Worm (Caenorhabditis elegans) whole organism, L4 larva: ENCODE measurements around the gene hsd-3.
A peak's percentile ranks its signal among the peaks of the same experiment; 100 is the strongest.

Experiments
- F10B5.3 ChIP-seq: sonication (generic microtip); optimal IDR thresholded peaks from 2 replicates; lab custom pipeline; 2016; ENCODE audit warnings: mild to moderate bottlenecking, missing genetic modification characterization, missing compliant biosample characterization
- F49E8.2 ChIP-seq: sonication (generic microtip); optimal IDR thresholded peaks from 2 replicates; lab custom pipeline; 2016; ENCODE audit warnings: missing compliant biosample characterization, mild to moderate bottlenecking, missing genetic modification characterization, borderline replicate concordance
- R02D3.7 ChIP-seq: fragments of 150-350 bp; sonication (generic microtip); optimal IDR thresholded peaks from 3 replicates; lab custom pipeline; 2014; ENCODE audit warnings: missing biosample characterization, missing genetic modification characterization
- T26A8.4 ChIP-seq: fragments of 200-800 bp; sonication (Bioruptor generic); IDR thresholded peaks from 2 replicates; pipeline ENCODE4 v1.3.6; 2022; ENCODE audit warnings: missing genetic modification characterization, missing compliant biosample characterization
- Y48G9A.11 ChIP-seq: fragments of 200-800 bp; sonication (Bioruptor generic); IDR thresholded peaks from 2 replicates; pipeline ENCODE4 v1.3.6; 2022; ENCODE audit warnings: missing genetic modification reagents, missing genetic modification characterization, missing compliant biosample characterization
- Y75B8A.6 ChIP-seq: fragments of 200-800 bp; sonication (Bioruptor generic); IDR thresholded peaks from 2 replicates; pipeline ENCODE4 v1.3.6; 2022; ENCODE audit warnings: missing genetic modification reagents, missing genetic modification characterization, missing compliant biosample characterization
- aha-1 ChIP-seq: fragments of 150-350 bp; peaks from one replicate; lab custom pipeline; 2014; ENCODE audit warnings: missing biosample characterization, missing genetic modification characterization
- ama-1 ChIP-seq: fragments of 150-350 bp; optimal IDR thresholded peaks from 2 replicates; lab custom pipeline; 2014; ENCODE audit warnings: inconsistent platforms, mixed read lengths
- ceh-32 ChIP-seq: sonication (generic microtip); optimal IDR thresholded peaks from 2 replicates; lab custom pipeline; 2016; ENCODE audit warnings: mild to moderate bottlenecking, missing genetic modification characterization, missing compliant biosample characterization; ENCODE audit not compliant: poor library complexity
- ceh-44 ChIP-seq: fragments of 200-800 bp; sonication (Bioruptor generic); IDR thresholded peaks from 2 replicates; pipeline ENCODE4 v1.3.6; 2022; ENCODE audit warnings: missing genetic modification reagents, missing genetic modification characterization, missing compliant biosample characterization
- ceh-62 ChIP-seq: sonication (generic microtip); optimal IDR thresholded peaks from 2 replicates; lab custom pipeline; 2017; ENCODE audit warnings: missing biosample characterization, missing genetic modification characterization
- ceh-82 ChIP-seq: sonication (generic microtip); optimal IDR thresholded peaks from 2 replicates; lab custom pipeline; 2017; ENCODE audit warnings: missing biosample characterization, missing genetic modification characterization
- cey-2 ChIP-seq: sonication (generic microtip); optimal IDR thresholded peaks from 3 replicates; lab custom pipeline; 2017; ENCODE audit warnings: missing genetic modification characterization, mild to moderate bottlenecking, missing compliant biosample characterization, antibody characterized with exemption, borderline replicate concordance; ENCODE audit not compliant: insufficient read depth
- daf-16 ChIP-seq, 3 experiments: sonication (generic microtip); optimal IDR thresholded peaks; 2 replicates each; lab custom pipeline; 2016 to 2017; ENCODE audit warnings: missing genetic modification characterization in 3 of 3, missing genetic modification reagents in 3 of 3, mild to moderate bottlenecking in 2 of 3, missing compliant biosample characterization in 2 of 3, missing biosample characterization in 1 of 3, moderate library complexity in 1 of 3
- daf-8 ChIP-seq: fragments of 200-800 bp; sonication (Bioruptor generic); IDR thresholded peaks from 2 replicates; pipeline ENCODE4 v1.3.6; 2022; ENCODE audit warnings: missing genetic modification characterization, missing compliant biosample characterization
- dmd-6 ChIP-seq: fragments of 200-800 bp; sonication (Bioruptor generic); IDR thresholded peaks from 2 replicates; pipeline ENCODE4 v1.3.6; 2022; ENCODE audit warnings: missing genetic modification reagents, missing genetic modification characterization, missing compliant biosample characterization
- dmd-8 ChIP-seq: fragments of 200-800 bp; sonication (Bioruptor generic); IDR thresholded peaks from 2 replicates; pipeline ENCODE4 v1.3.6; 2022; ENCODE audit warnings: missing genetic modification characterization, missing compliant biosample characterization
- duxl-1 ChIP-seq: sonication (generic microtip); optimal IDR thresholded peaks from 2 replicates; lab custom pipeline; 2016; ENCODE audit warnings: mild to moderate bottlenecking, missing genetic modification characterization, moderate library complexity, missing compliant biosample characterization; ENCODE audit not compliant: poor library complexity
- fkh-10 ChIP-seq: fragments of 150-350 bp; optimal IDR thresholded peaks from 2 replicates; lab custom pipeline; 2014; ENCODE audit warnings: missing biosample characterization, missing genetic modification reagents, missing genetic modification characterization
- hlh-11 ChIP-seq: fragments of 200-800 bp; sonication (Bioruptor generic); optimal IDR thresholded peaks from 2 replicates; lab custom pipeline; 2018; ENCODE audit warnings: mild to moderate bottlenecking, missing genetic modification characterization, missing compliant biosample characterization
- lim-7 ChIP-seq: fragments of 200-800 bp; sonication (Bioruptor generic); IDR thresholded peaks from 2 replicates; pipeline ENCODE4 v1.3.6; 2022; ENCODE audit warnings: missing genetic modification characterization, missing compliant biosample characterization
- lin-1 ChIP-seq: fragments of 200-800 bp; sonication (Bioruptor generic); IDR thresholded peaks from 2 replicates; pipeline ENCODE4 v1.3.6; 2022; ENCODE audit warnings: missing genetic modification reagents, missing genetic modification characterization, missing compliant biosample characterization
- lin-13 ChIP-seq: fragments of 150-350 bp; optimal IDR thresholded peaks from 2 replicates; lab custom pipeline; 2014; ENCODE audit warnings: missing biosample characterization, missing genetic modification reagents, missing genetic modification characterization
- lin-15B ChIP-seq: fragments of 150-350 bp; sonication (generic microtip); optimal IDR thresholded peaks from 3 replicates; lab custom pipeline; 2014; ENCODE audit warnings: missing biosample characterization, missing genetic modification characterization
- lin-29 ChIP-seq: fragments of 200-800 bp; sonication (Bioruptor generic); IDR thresholded peaks from 2 replicates; pipeline ENCODE4 v1.3.6; 2022; ENCODE audit warnings: missing genetic modification reagents, missing genetic modification characterization, missing compliant biosample characterization
- madf-5 ChIP-seq, 2 experiments: fragments of 200-800 bp; sonication (Bioruptor generic); IDR thresholded peaks; 2 replicates each; pipeline ENCODE4 v1.3.6; 2022; ENCODE audit warnings: missing compliant biosample characterization in 2 of 2, missing genetic modification characterization in 2 of 2
- mep-1 ChIP-seq: fragments of 150-350 bp; sonication (generic microtip); optimal IDR thresholded peaks from 3 replicates; lab custom pipeline; 2014; ENCODE audit warnings: missing biosample characterization, missing genetic modification characterization
- mes-2 ChIP-seq: sonication (generic microtip); optimal IDR thresholded peaks from 2 replicates; lab custom pipeline; 2016; ENCODE audit warnings: missing genotype, mild to moderate bottlenecking, missing genetic modification characterization, missing compliant biosample characterization; ENCODE audit not compliant: poor library complexity, severe bottlenecking
- mxl-2 ChIP-seq: fragments of 200-800 bp; sonication (Bioruptor generic); conservative IDR thresholded peaks from 2 replicates; pipeline ENCODE4 v1.3.6; 2022; ENCODE audit warnings: missing genetic modification reagents, missing genetic modification characterization, missing compliant biosample characterization
- nhr-10 ChIP-seq: fragments of 150-350 bp; optimal IDR thresholded peaks from 2 replicates; lab custom pipeline; 2014; ENCODE audit warnings: missing biosample characterization, missing genetic modification characterization
- nhr-102 ChIP-seq: sonication (generic microtip); optimal IDR thresholded peaks from 2 replicates; lab custom pipeline; 2016; ENCODE audit warnings: mild to moderate bottlenecking, missing genetic modification characterization, moderate library complexity, missing compliant biosample characterization
- nhr-111 ChIP-seq: fragments of 200-800 bp; sonication (Bioruptor generic); optimal IDR thresholded peaks from 2 replicates; lab custom pipeline; 2018; ENCODE audit warnings: mild to moderate bottlenecking, missing genetic modification characterization, missing compliant biosample characterization
- nhr-41 ChIP-seq: fragments of 200-800 bp; sonication (Bioruptor generic); IDR thresholded peaks from 2 replicates; pipeline ENCODE4 v1.3.6; 2022; ENCODE audit warnings: missing genetic modification reagents, missing genetic modification characterization, missing compliant biosample characterization
- nhr-6 ChIP-seq: fragments of 150-350 bp; optimal IDR thresholded peaks from 2 replicates; lab custom pipeline; 2014; ENCODE audit warnings: missing biosample characterization, missing genetic modification characterization
- pha-4 ChIP-seq, 2 experiments: fragments of 150-350 bp in 1 of 2; fragments of 200-800 bp in 1 of 2; sonication (Bioruptor generic) in 1 of 2; IDR thresholded peaks in 1 of 2; optimal IDR thresholded peaks in 1 of 2; 2 replicates each; pipeline versions ENCODE4 v1.3.6 to Lab custom; 2014 to 2022; ENCODE audit warnings: missing genetic modification characterization in 2 of 2, missing genetic modification reagents in 2 of 2, missing biosample characterization in 1 of 2, missing compliant biosample characterization in 1 of 2
- rbr-2 ChIP-seq: sonication (generic microtip); optimal IDR thresholded peaks from 2 replicates; lab custom pipeline; 2016; ENCODE audit warnings: missing genotype, missing genetic modification characterization, missing compliant biosample characterization
- saeg-2 ChIP-seq: fragments of 200-800 bp; sonication (Bioruptor generic); IDR thresholded peaks from 2 replicates; pipeline ENCODE4 v1.3.6; 2022; ENCODE audit warnings: missing genetic modification reagents, missing genetic modification characterization, missing compliant biosample characterization
- sdz-12 ChIP-seq: fragments of 200-800 bp; sonication (Bioruptor generic); optimal IDR thresholded peaks from 2 replicates; lab custom pipeline; 2018; ENCODE audit warnings: mild to moderate bottlenecking, missing genetic modification characterization, missing compliant biosample characterization
- set-16 ChIP-seq: fragments of 200-800 bp; sonication (Bioruptor generic); IDR thresholded peaks from 2 replicates; pipeline ENCODE4 v1.3.6; 2022; ENCODE audit warnings: missing genetic modification reagents, missing genetic modification characterization, missing compliant biosample characterization
- snpc-1.2 ChIP-seq: fragments of 200-800 bp; sonication (Bioruptor generic); IDR thresholded peaks from 2 replicates; pipeline ENCODE4 v1.3.6; 2022; ENCODE audit warnings: missing genetic modification reagents, missing genetic modification characterization, missing compliant biosample characterization
- tra-1 ChIP-seq: fragments of 200-800 bp; sonication (Bioruptor generic); IDR thresholded peaks from 2 replicates; pipeline ENCODE4 v1.3.6; 2022; ENCODE audit warnings: missing genetic modification reagents, missing genetic modification characterization, missing compliant biosample characterization
- vab-7 ChIP-seq: fragments of 200-800 bp; sonication (Bioruptor generic); IDR thresholded peaks from 2 replicates; pipeline ENCODE4 v1.3.6; 2022; ENCODE audit warnings: missing genetic modification reagents, missing genetic modification characterization, missing compliant biosample characterization
- zag-1 ChIP-seq: fragments of 150-350 bp; optimal IDR thresholded peaks from 2 replicates; lab custom pipeline; 2014; ENCODE audit warnings: missing biosample characterization, missing genetic modification characterization
- zfp-2 ChIP-seq: sonication (generic microtip); optimal IDR thresholded peaks from 2 replicates; lab custom pipeline; 2016; ENCODE audit warnings: mild to moderate bottlenecking, missing genetic modification characterization, missing compliant biosample characterization
- zip-2 ChIP-seq: fragments of 150-350 bp; optimal IDR thresholded peaks from 2 replicates; lab custom pipeline; 2014; ENCODE audit warnings: missing biosample characterization, missing genetic modification characterization
- ztf-11 ChIP-seq: fragments of 150-350 bp; optimal IDR thresholded peaks from 2 replicates; lab custom pipeline; 2014; ENCODE audit warnings: missing biosample characterization, missing genetic modification characterization
- ztf-7 ChIP-seq: fragments of 150-350 bp; optimal IDR thresholded peaks from 2 replicates; lab custom pipeline; 2014; ENCODE audit warnings: missing biosample characterization, missing genetic modification characterization

Gene hsd-3

DNA sequence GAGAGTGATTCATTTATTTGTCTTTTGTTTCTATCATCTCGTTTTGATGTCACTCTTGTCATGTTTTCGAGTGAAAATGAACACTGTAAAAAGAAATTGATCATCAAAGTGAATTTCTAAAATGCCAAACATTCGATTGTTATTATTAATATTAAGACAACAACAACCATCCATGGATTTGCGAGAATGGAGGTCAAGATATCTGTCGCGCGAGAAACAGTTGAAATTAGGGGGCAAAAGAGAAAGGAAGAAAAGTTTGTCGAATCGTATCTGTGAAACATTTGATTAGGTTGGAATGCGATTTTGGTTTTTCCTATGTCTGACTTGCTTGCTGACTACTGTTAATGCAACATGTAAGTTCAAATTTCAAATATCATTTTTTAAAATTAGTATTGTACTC lies 11.9 kb downstream of the hsd-3 start, which contains the start of gene ZC449.2:
Gene ZC449.2, plus strand, starts transcription at position 290 of the 400 bp plus-strand sequence.
- TF ChIP-seq aha-1 (tag; lab: Kevin White, UChicago) (peak; percentile 71), daf-16 (GFP tag; optimal IDR thresholded peaks at IDR 0.05; lab: Kevin White, UChicago) (no peak), daf-16 (tag; optimal IDR thresholded peaks at IDR 0.05; lab: Kevin White, UChicago) (peak; percentile 9), nhr-41 (GFP tag; lab: Robert Waterston, UW) (no peak), lin-15B (tag; lab: Kevin White, UChicago) (no peak), nhr-6 (tag; lab: Kevin White, UChicago) (no peak)
- TF ChIP-seq, all 104 proteins: peak for 2

DNA sequence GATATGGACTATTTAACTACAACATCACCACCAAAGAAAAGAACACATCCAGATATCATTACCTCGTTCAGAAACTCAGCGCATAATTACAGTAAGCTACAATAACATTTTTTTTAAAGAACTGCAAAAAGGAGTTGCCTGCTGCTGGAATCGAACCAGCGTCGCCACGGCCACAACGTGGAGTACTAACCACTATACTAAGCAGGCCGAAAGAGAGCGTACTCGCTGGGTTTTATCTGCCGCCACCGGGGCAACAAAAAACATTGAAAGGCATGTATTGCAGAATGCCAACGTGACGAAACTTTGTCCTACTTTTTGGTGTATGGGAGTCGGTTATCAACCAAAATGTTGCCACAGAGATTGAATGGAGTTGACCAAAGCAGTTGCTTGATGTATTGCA lies 13.6 kb downstream of the hsd-3 start:
- TF ChIP-seq ztf-7 (tag; lab: Kevin White, UChicago): peak; percentile 52
- peak; percentile 86 for TF ChIP-seq dmd-8 (GFP tag; lab: Robert Waterston, UW)
- no peak for TF ChIP-seq fkh-10 (GFP tag; lab: Kevin White, UChicago)
- TF ChIP-seq rbr-2 (tag; lab: Kevin White, UChicago): peak; percentile 28
- TF ChIP-seq F49E8.2 (tag; lab: Kevin White, UChicago): no peak
- TF ChIP-seq mxl-2 (GFP tag; lab: Robert Waterston, UW): no peak
- no peak for TF ChIP-seq cey-2 (tag; lab: Kevin White, UChicago)
- peak; percentile 82 for TF ChIP-seq tra-1 (GFP tag; lab: Robert Waterston, UW)
- TF ChIP-seq vab-7 (GFP tag; lab: Robert Waterston, UW): peak; percentile 80
- peak; percentile 24 for TF ChIP-seq nhr-102 (tag; lab: Kevin White, UChicago)
- TF ChIP-seq lin-13: peak; percentile 19
- no peak for TF ChIP-seq set-16 (GFP tag; lab: Robert Waterston, UW)
- TF ChIP-seq saeg-2 (GFP tag; lab: Robert Waterston, UW): peak; percentile 68; the same call in 1 of the 2 replicates
- peak; percentile 83 for TF ChIP-seq pha-4 (GFP tag; IDR thresholded peaks at IDR 0.05; lab: Robert Waterston, UW)
- no peak for TF ChIP-seq pha-4 (tag; optimal IDR thresholded peaks at IDR 0.05; lab: Kevin White, UChicago)
- TF ChIP-seq Y48G9A.11 (GFP tag; lab: Robert Waterston, UW): no peak; the same call in 1 of the 2 replicates
- peak in 1 of 2 experiments; percentile 87; a peak in 1 of 4 replicates for TF ChIP-seq madf-5 (GFP tag; IDR thresholded peaks at IDR 0.05; lab: Robert Waterston, UW)
- peak; percentile 87 for TF ChIP-seq lim-7 (GFP tag; lab: Robert Waterston, UW)
- peak; percentile 65 for TF ChIP-seq dmd-6 (GFP tag; lab: Robert Waterston, UW)
- peak; percentile 67 for TF ChIP-seq zip-2 (tag; lab: Kevin White, UChicago)
- peak; percentile 78 for TF ChIP-seq T26A8.4
- no peak for TF ChIP-seq R02D3.7
- no peak for TF ChIP-seq ceh-82 (tag; lab: Kevin White, UChicago)
- TF ChIP-seq F10B5.3 (tag; lab: Kevin White, UChicago): peak; percentile 19
- no peak for TF ChIP-seq ama-1 (lab: Kevin White, UChicago)
- no peak for TF ChIP-seq zag-1 (tag; lab: Kevin White, UChicago)
- peak; percentile 87 for TF ChIP-seq snpc-1.2 (GFP tag; lab: Robert Waterston, UW)
- peak; percentile 70 for TF ChIP-seq lin-1 (GFP tag; lab: Robert Waterston, UW)
- TF ChIP-seq daf-8: no peak
- peak in 1 of 2 experiments; percentile 46 for TF ChIP-seq daf-16 (GFP tag; optimal IDR thresholded peaks at IDR 0.05; lab: Kevin White, UChicago)
- TF ChIP-seq daf-16 (tag; optimal IDR thresholded peaks at IDR 0.05; lab: Kevin White, UChicago): no peak
- no peak for TF ChIP-seq zfp-2
- TF ChIP-seq mep-1 (tag; lab: Kevin White, UChicago): peak; percentile 78
- peak; percentile 55 for TF ChIP-seq sdz-12 (GFP tag; lab: Kevin White, UChicago)
- TF ChIP-seq ztf-11 (tag; lab: Kevin White, UChicago): no peak
- TF ChIP-seq ceh-32 (tag; lab: Kevin White, UChicago): no peak
- no peak for TF ChIP-seq nhr-111 (GFP tag; lab: Kevin White, UChicago)
- no peak for TF ChIP-seq lin-29
- TF ChIP-seq duxl-1: peak; percentile 82
- peak; percentile 86 for TF ChIP-seq mes-2 (tag; lab: Kevin White, UChicago)
- TF ChIP-seq nhr-6 (tag; lab: Kevin White, UChicago): peak; percentile 61
- 0 out of 2 replicates have a peak, but pooled peaks have one; percentile 21 for TF ChIP-seq ceh-44 (GFP tag; lab: Robert Waterston, UW)
- peak; percentile 55 for TF ChIP-seq hlh-11 (tag; lab: Kevin White, UChicago)
- TF ChIP-seq ceh-62 (tag; lab: Kevin White, UChicago): no peak
- TF ChIP-seq nhr-10 (tag; lab: Kevin White, UChicago): no peak
- TF ChIP-seq Y75B8A.6 (GFP tag; lab: Robert Waterston, UW): peak; percentile 61; the same call in 1 of the 2 replicates
